Fruit fly (Drosophila melanogaster): ENCODE data around the gene Cad74A.
A peak's percentile ranks its signal among the peaks of the same experiment; 100 is the strongest.

Cad74A gene

DNA sequence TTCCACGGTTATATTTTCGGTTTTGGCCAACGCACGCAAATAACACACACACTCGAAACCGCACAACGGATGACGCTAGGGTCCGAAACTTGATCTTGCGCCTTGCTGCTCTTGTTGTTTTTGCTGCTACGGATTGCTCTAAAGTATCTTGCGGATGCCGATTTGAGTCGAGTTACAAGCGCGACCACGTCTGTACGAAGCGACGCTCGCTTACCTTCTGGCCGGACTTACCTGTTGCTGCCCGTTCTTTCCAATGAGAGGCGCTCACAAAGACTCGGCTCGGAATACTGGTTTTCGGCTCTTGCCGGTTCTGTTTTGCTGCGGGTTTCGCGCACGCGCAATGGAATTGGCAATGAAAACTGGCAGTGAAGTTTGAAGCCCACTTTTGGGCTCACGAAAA is at the start of gene Cad74A:
Gene Cad74A, minus strand, starts transcription at position 220 of the 400 bp plus-strand sequence.
- TF ChIP-seq Hr96 (GFP tag; optimal IDR thresholded peaks at IDR 0.05) (no peak), tj (GFP tag; optimal IDR thresholded peaks at IDR 0.05) (peak; percentile 34)

DNA sequence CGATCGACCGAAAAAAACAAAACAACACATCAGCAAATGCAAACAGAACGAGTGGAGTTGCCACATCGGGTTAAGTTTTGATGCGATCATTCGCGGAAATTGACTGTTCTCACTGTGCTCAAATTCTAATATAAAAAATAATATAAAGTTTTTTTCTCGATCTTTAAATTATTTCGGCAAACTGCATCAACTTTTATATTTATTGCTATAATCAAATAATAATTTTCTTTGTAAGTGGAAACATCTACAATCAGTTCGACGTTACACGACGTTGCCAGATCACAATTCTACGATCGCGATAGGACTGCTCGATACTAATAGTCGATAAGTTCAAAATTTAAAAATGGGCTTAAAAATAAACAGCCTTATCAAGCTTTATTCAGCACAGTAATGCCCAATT is 49.4 kb upstream of the Cad74A start, which contains the start of gene Gorab:
Gene Gorab, minus strand, starts transcription at position 58 of the 400 bp plus-strand sequence.
- TF ChIP-seq toe (GFP tag; optimal IDR thresholded peaks at IDR 0.05) (peak; percentile 76), bab1 (GFP tag; optimal IDR thresholded peaks at IDR 0.05) (peak; percentile 88), Clk (GFP tag; optimal IDR thresholded peaks at IDR 0.05) (peak; percentile 58), cic (GFP tag; optimal IDR thresholded peaks at IDR 0.05) (no peak), Mnt (GFP tag; optimal IDR thresholded peaks at IDR 0.05) (peak; percentile 63), CG7101 (tag; optimal IDR thresholded peaks at IDR 0.05) (peak; percentile 79), CG12768 (GFP tag; optimal IDR thresholded peaks at IDR 0.05) (peak; percentile 4), tj (GFP tag; optimal IDR thresholded peaks at IDR 0.05) (peak; percentile 61), Hr96 (GFP tag; optimal IDR thresholded peaks at IDR 0.05) (peak; percentile 55), CG7045 (GFP tag; optimal IDR thresholded peaks at IDR 0.05) (peak; percentile 73), pad (GFP tag; optimal IDR thresholded peaks at IDR 0.05) (peak; percentile 54), cnc (optimal IDR thresholded peaks at IDR 0.05) (no peak), Crg-1 (GFP tag; optimal IDR thresholded peaks at IDR 0.05) (peak; percentile 67), CG14711 (tag; optimal IDR thresholded peaks at IDR 0.05) (peak; percentile 82), CG1620 (GFP tag; optimal IDR thresholded peaks at IDR 0.05) (peak; percentile 87), CG5204 (GFP tag; optimal IDR thresholded peaks at IDR 0.05) (no peak), CG33017 (tag; optimal IDR thresholded peaks at IDR 0.05) (peak; percentile 59), CG11617 (GFP tag; optimal IDR thresholded peaks at IDR 0.05) (peak; percentile 74), kay (GFP tag; ENCODE audit: borderline replicate concordance) (no peak), ovo (GFP tag; optimal IDR thresholded peaks at IDR 0.05) (peak; percentile 43)

DNA sequence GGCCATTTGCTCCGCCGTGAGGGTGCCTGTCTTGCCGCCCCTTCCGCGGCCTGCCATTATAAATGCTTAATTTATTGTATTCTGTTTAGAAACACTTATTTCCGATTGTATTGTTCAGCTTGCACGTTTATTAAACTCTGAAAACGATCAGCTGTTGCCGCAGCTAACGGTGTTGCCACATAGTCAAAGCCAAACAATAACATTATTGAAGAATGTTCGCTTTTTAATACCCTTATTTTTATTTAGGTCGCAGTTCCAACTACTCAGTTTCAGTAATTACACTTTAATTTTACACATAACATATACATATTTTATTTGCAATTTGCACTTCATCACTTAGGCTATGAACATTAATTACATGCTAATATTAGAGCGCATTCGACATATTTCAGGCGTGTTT is 47.7 kb upstream of the Cad74A start, which contains the start of gene Polr3G:
Gene Polr3G, minus strand, starts transcription at position 118 of the 400 bp plus-strand sequence.
- no peak for TF ChIP-seq CG33017 (tag; optimal IDR thresholded peaks at IDR 0.05)
- TF ChIP-seq CG11617 (GFP tag; optimal IDR thresholded peaks at IDR 0.05), result peak; percentile 18
- TF ChIP-seq Crg-1 (GFP tag; optimal IDR thresholded peaks at IDR 0.05), result no peak
- TF ChIP-seq Mnt (GFP tag; optimal IDR thresholded peaks at IDR 0.05), result peak; percentile 4
- peak; percentile 10 for TF ChIP-seq CG7101 (tag; optimal IDR thresholded peaks at IDR 0.05)
- no peak for TF ChIP-seq ovo (GFP tag; optimal IDR thresholded peaks at IDR 0.05)
- TF ChIP-seq bab1 (GFP tag; optimal IDR thresholded peaks at IDR 0.05), result peak; percentile 21

DNA sequence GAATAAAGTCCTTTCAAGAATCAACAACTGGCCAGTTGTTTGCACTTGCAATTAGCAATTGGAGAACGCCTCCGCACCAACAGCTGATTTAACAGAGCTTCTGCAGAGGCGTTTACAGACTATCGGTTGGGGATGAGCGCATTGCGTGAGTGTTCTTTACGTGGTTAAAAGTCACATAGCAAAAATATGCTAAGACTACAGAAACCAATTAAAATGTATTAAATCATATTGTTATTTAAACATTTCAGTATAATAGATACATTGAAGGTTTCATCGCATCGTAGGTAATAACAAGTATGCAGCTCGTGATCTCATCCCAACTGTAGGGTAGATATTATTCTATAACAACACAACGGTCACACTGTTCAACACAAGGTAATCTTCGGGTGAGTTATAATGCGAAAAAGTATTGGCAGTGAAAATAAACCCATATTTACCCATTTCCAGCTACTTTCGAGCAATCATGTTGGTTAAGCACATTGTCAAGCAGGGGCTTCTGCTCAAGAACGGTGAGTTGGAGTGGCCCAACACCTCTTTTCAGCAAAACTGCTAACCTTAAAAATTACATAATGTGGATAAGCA is 45.9 kb upstream of the Cad74A start, which contains the start of the genes Sec3 and COX7B:
Gene Sec3, minus strand, starts transcription at position 86 of the 582 bp plus-strand sequence.
Gene COX7B, plus strand, starts transcription at position 346 of the 582 bp plus-strand sequence.
- TF ChIP-seq Crg-1 (GFP tag; optimal IDR thresholded peaks at IDR 0.05), result peak; percentile 68
- TF ChIP-seq pad (GFP tag; optimal IDR thresholded peaks at IDR 0.05), result peak; percentile 51
- TF ChIP-seq CG7101 (tag; optimal IDR thresholded peaks at IDR 0.05), result peak; percentile 79
- peak; percentile 49 for TF ChIP-seq tj (GFP tag; optimal IDR thresholded peaks at IDR 0.05)
- TF ChIP-seq CG33017 (tag; optimal IDR thresholded peaks at IDR 0.05), result peak; percentile 53
- peak; percentile 87 for TF ChIP-seq bab1 (GFP tag; optimal IDR thresholded peaks at IDR 0.05)
- TF ChIP-seq CG5204 (GFP tag; optimal IDR thresholded peaks at IDR 0.05), result no peak
- peak; percentile 83 for TF ChIP-seq toe (GFP tag; optimal IDR thresholded peaks at IDR 0.05)
- TF ChIP-seq cnc (optimal IDR thresholded peaks at IDR 0.05), result no peak
- peak; percentile 11 for TF ChIP-seq ovo (GFP tag; optimal IDR thresholded peaks at IDR 0.05)
- no peak for TF ChIP-seq Clk (GFP tag; optimal IDR thresholded peaks at IDR 0.05)
- no peak for TF ChIP-seq kay (GFP tag; ENCODE audit: borderline replicate concordance)
- TF ChIP-seq Mnt (GFP tag; optimal IDR thresholded peaks at IDR 0.05), result peak; percentile 72
- no peak for TF ChIP-seq cic (GFP tag; optimal IDR thresholded peaks at IDR 0.05)
- peak; percentile 67 for TF ChIP-seq CG11617 (GFP tag; optimal IDR thresholded peaks at IDR 0.05)
- TF ChIP-seq Hr96 (GFP tag; optimal IDR thresholded peaks at IDR 0.05), result peak; percentile 51
- TF ChIP-seq CG1620 (GFP tag; optimal IDR thresholded peaks at IDR 0.05), result peak; percentile 80
- peak; percentile 45 for TF ChIP-seq CG7045 (GFP tag; optimal IDR thresholded peaks at IDR 0.05)
- peak; percentile 64 for TF ChIP-seq CG12768 (GFP tag; optimal IDR thresholded peaks at IDR 0.05)
- peak; percentile 66 for TF ChIP-seq CG14711 (tag; optimal IDR thresholded peaks at IDR 0.05)

DNA sequence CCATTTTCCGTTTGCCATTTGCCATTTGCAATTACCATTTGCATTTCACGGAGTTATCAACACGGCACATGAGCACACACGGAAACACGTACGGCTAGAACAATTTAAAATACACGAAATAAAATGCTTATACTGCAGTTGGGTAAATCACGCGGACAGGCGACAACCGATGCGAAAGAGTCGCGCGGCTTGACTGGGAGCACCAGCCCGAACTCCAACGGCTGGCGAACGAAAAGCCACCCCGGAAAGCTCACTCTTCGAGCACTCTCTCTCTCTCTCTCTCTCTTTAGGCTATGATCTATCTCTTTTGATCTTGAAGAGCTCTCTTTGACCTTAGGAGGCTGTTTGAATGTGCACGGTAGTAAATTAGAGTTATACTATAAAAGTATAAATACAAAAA is 42.0 kb upstream of the Cad74A start, which contains the start of gene blot:
Gene blot, minus strand, starts transcription at position 196 of the 400 bp plus-strand sequence.
- TF ChIP-seq bab1 (GFP tag; optimal IDR thresholded peaks at IDR 0.05) (peak; percentile 59), tj (GFP tag; optimal IDR thresholded peaks at IDR 0.05) (peak; percentile 82), CG1620 (GFP tag; optimal IDR thresholded peaks at IDR 0.05) (no peak), CG7045 (GFP tag; optimal IDR thresholded peaks at IDR 0.05) (no peak), CG12768 (GFP tag; optimal IDR thresholded peaks at IDR 0.05) (peak; percentile 18), Mnt (GFP tag; optimal IDR thresholded peaks at IDR 0.05) (peak; percentile 45), CG33017 (tag; optimal IDR thresholded peaks at IDR 0.05) (no peak), CG7101 (tag; optimal IDR thresholded peaks at IDR 0.05) (peak; percentile 3), pad (GFP tag; optimal IDR thresholded peaks at IDR 0.05) (no peak), cnc (optimal IDR thresholded peaks at IDR 0.05) (no peak)

DNA sequence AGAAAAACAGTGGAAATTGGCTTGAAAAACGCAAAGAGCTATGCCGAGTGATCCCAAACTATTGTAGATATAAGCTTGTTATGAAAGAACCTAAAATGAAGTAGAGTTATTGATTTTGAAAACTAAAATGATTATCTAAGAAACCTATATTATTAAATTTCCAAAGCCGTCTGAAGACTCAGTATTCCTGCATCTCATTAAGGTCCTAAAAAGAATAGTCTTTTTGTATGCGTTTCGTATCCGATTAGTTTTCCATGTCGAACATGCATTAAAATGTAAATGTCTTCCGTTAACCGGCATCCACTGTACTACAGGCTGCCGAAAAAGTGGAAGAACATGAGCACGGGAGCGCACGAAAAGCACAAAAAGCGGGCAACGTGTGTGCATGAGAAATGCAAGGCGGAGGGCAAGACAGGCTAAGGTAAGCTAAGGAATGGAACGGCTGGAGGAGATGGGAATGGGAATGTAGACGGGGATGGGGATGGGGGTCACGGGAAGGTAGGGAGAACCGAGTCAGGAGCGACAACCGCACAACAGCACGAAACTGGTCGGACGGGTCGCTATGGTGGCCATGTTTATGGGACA is 41.4 kb upstream of the Cad74A start:
- TF ChIP-seq CG1620 (GFP tag; optimal IDR thresholded peaks at IDR 0.05) (no peak), CG7045 (GFP tag; optimal IDR thresholded peaks at IDR 0.05) (no peak), CG33017 (tag; optimal IDR thresholded peaks at IDR 0.05) (no peak), CG7101 (tag; optimal IDR thresholded peaks at IDR 0.05) (no peak), cic (GFP tag; optimal IDR thresholded peaks at IDR 0.05) (no peak), bab1 (GFP tag; optimal IDR thresholded peaks at IDR 0.05) (no peak), kay (GFP tag; ENCODE audit: borderline replicate concordance) (no peak), CG12768 (GFP tag; optimal IDR thresholded peaks at IDR 0.05) (no peak), Crg-1 (GFP tag; optimal IDR thresholded peaks at IDR 0.05) (no peak), CG5204 (GFP tag; optimal IDR thresholded peaks at IDR 0.05) (no peak), toe (GFP tag; optimal IDR thresholded peaks at IDR 0.05) (no peak)

Measured in whole organism, adult.